Fruit fly (Drosophila melanogaster) whole organism, embryonic: Measurements from ENCODE around the gene Pdhb.

Source experiments
- BEAF-32 ChIP-seq: fragments of 200-800 bp; sonication (Bioruptor generic); optimal IDR thresholded peaks from 3 replicates; lab custom pipeline; 2017; ENCODE audit warnings: missing biosample characterization, missing genetic modification characterization, mild to moderate bottlenecking, moderate library complexity, missing genetic modification reagents
- Blimp-1 ChIP-seq: fragments of 200-800 bp; sonication (Bioruptor generic); optimal IDR thresholded peaks from 3 replicates; lab custom pipeline; 2018; ENCODE audit warnings: missing biosample characterization, missing genetic modification characterization, mild to moderate bottlenecking, moderate library complexity, missing genetic modification reagents
- CG10959 ChIP-seq: fragments of 200-800 bp; sonication (Bioruptor generic); IDR thresholded peaks from 2 replicates; pipeline ENCODE4 v1.3.6; 2022; ENCODE audit warnings: missing biosample characterization, missing genetic modification characterization
- CG11247 ChIP-seq: fragments of 200-800 bp; sonication (Bioruptor generic); IDR thresholded peaks from 2 replicates; pipeline ENCODE4 v1.3.6; 2022; ENCODE audit warnings: missing biosample characterization, missing genetic modification characterization
- CG11504 ChIP-seq: fragments of 200-800 bp; sonication (Bioruptor generic); optimal IDR thresholded peaks from 3 replicates; lab custom pipeline; 2019; ENCODE audit warnings: missing biosample characterization, mild to moderate bottlenecking, missing genetic modification characterization, moderate library complexity
- CG12071 ChIP-seq: fragments of 200-800 bp; sonication (Bioruptor generic); optimal IDR thresholded peaks from 3 replicates; lab custom pipeline; 2018; ENCODE audit warnings: missing biosample characterization, mild to moderate bottlenecking, missing genetic modification characterization
- CG12104 ChIP-seq: fragments of 200-800 bp; sonication (Bioruptor generic); optimal IDR thresholded peaks from 3 replicates; lab custom pipeline; 2016; ENCODE audit warnings: missing biosample characterization, missing genetic modification characterization
- CG12942 ChIP-seq: fragments of 200-800 bp; sonication (Bioruptor generic); optimal IDR thresholded peaks from 3 replicates; lab custom pipeline; 2016; ENCODE audit warnings: missing biosample characterization, missing genetic modification characterization
- CG13894 ChIP-seq: fragments of 200-800 bp; sonication (Bioruptor generic); optimal IDR thresholded peaks from 3 replicates; lab custom pipeline; 2018; ENCODE audit warnings: missing biosample characterization, mild to moderate bottlenecking, missing genetic modification characterization, moderate library complexity
- CG14667 ChIP-seq: fragments of 200-800 bp; sonication (Bioruptor generic); IDR thresholded peaks from 2 replicates; pipeline ENCODE4 v1.3.6; 2022; ENCODE audit warnings: missing biosample characterization, missing genetic modification characterization
- CG14860 ChIP-seq: fragments of 200-800 bp; sonication (Bioruptor generic); IDR thresholded peaks from 3 replicates; pipeline ENCODE4 v1.3.6; 2022; ENCODE audit warnings: missing biosample characterization, missing genetic modification characterization; ENCODE audit not compliant: partially characterized antibody
- CG1529 ChIP-seq: fragments of 200-800 bp; sonication (Bioruptor generic); optimal IDR thresholded peaks from 3 replicates; lab custom pipeline; 2018; ENCODE audit warnings: missing biosample characterization, missing genetic modification characterization
- CG17359 ChIP-seq: fragments of 200-800 bp; sonication (Bioruptor generic); optimal IDR thresholded peaks from 3 replicates; lab custom pipeline; 2018; ENCODE audit warnings: missing biosample characterization, mild to moderate bottlenecking, missing genetic modification characterization, moderate library complexity
- CG17802 ChIP-seq: fragments of 200-800 bp; sonication (Bioruptor generic); optimal IDR thresholded peaks from 2 replicates; lab custom pipeline; 2018; ENCODE audit warnings: missing biosample characterization, mild to moderate bottlenecking, missing genetic modification characterization, moderate library complexity
- CG18764 ChIP-seq: fragments of 200-800 bp; sonication (Bioruptor generic); optimal IDR thresholded peaks from 3 replicates; lab custom pipeline; 2016; ENCODE audit warnings: missing biosample characterization, missing genetic modification characterization
- CG2202 ChIP-seq: fragments of 200-800 bp; sonication (Bioruptor generic); optimal IDR thresholded peaks from 2 replicates; lab custom pipeline; 2018; ENCODE audit warnings: missing biosample characterization, mild to moderate bottlenecking, missing genetic modification characterization
- CG2875 ChIP-seq: fragments of 200-800 bp; sonication (Bioruptor generic); optimal IDR thresholded peaks from 2 replicates; lab custom pipeline; 2017; ENCODE audit warnings: missing biosample characterization, mild to moderate bottlenecking, missing genetic modification characterization, missing genetic modification reagents
- CG32772 ChIP-seq: fragments of 200-800 bp; sonication (Bioruptor generic); IDR thresholded peaks from 2 replicates; pipeline ENCODE4 v1.3.6; 2022; ENCODE audit warnings: missing biosample characterization, missing genetic modification characterization
- CG4282 ChIP-seq: fragments of 200-800 bp; sonication (Bioruptor generic); optimal IDR thresholded peaks from 2 replicates; lab custom pipeline; 2016; ENCODE audit warnings: missing biosample characterization, missing genetic modification characterization
- CG5245 ChIP-seq: fragments of 200-800 bp; sonication (Bioruptor generic); optimal IDR thresholded peaks from 3 replicates; lab custom pipeline; 2016; ENCODE audit warnings: missing biosample characterization, missing genetic modification characterization
- CG8290 ChIP-seq, 3 experiments: fragments of 200-800 bp; sonication (Bioruptor generic); optimal IDR thresholded peaks; 2 replicates each; lab custom pipeline; 2016 to 2019; ENCODE audit warnings: missing biosample characterization in 3 of 3, missing genetic modification characterization in 3 of 3, mild to moderate bottlenecking in 2 of 3, moderate library complexity in 1 of 3
- CG8388 ChIP-seq: fragments of 200-800 bp; sonication (Bioruptor generic); optimal IDR thresholded peaks from 2 replicates; lab custom pipeline; 2019; ENCODE audit warnings: missing biosample characterization, mild to moderate bottlenecking, missing genetic modification characterization, moderate library complexity
- CG9817 ChIP-seq: fragments of 200-800 bp; sonication (Bioruptor generic); optimal IDR thresholded peaks from 2 replicates; lab custom pipeline; 2018; ENCODE audit warnings: missing biosample characterization, mild to moderate bottlenecking, missing genetic modification characterization, moderate library complexity
- Camta ChIP-seq: fragments of 200-800 bp; sonication (Bioruptor generic); optimal IDR thresholded peaks from 2 replicates; lab custom pipeline; 2016; ENCODE audit warnings: missing biosample characterization, missing genetic modification characterization
- D19A ChIP-seq: fragments of 200-800 bp; optimal IDR thresholded peaks from 3 replicates; lab custom pipeline; 2019; ENCODE audit warnings: missing biosample characterization, mild to moderate bottlenecking, missing genetic modification characterization, moderate library complexity
- Dfd ChIP-seq, 2 experiments: fragments of >200 bp; optimal IDR thresholded peaks; 2 replicates each; lab custom pipeline; 2017; ENCODE audit warnings: missing biosample characterization in 2 of 2, missing genetic modification characterization in 2 of 2
- Dip3 ChIP-seq: fragments of 200-800 bp; sonication (Bioruptor generic); optimal IDR thresholded peaks from 3 replicates; lab custom pipeline; 2016; ENCODE audit warnings: missing biosample characterization, missing genetic modification characterization
- Dll ChIP-seq: fragments of 200-800 bp; sonication (Bioruptor generic); IDR thresholded peaks from 4 replicates; pipeline ENCODE4 v1.3.6; 2022; ENCODE audit warnings: missing biosample characterization, missing genetic modification characterization; ENCODE audit not compliant: partially characterized antibody
- ERR ChIP-seq: fragments of 200-800 bp; sonication (Bioruptor generic); optimal IDR thresholded peaks from 2 replicates; lab custom pipeline; 2016; ENCODE audit warnings: missing biosample characterization, missing genetic modification characterization
- Hmx ChIP-seq: fragments of 200-800 bp; sonication (Bioruptor generic); optimal IDR thresholded peaks from 2 replicates; lab custom pipeline; 2016; ENCODE audit warnings: missing biosample characterization, missing genetic modification characterization
- Hr78 ChIP-seq, 2 experiments: fragments of 200-800 bp in 1 of 2; fragments of >200 bp in 1 of 2; sonication (Bioruptor generic) in 1 of 2; optimal IDR thresholded peaks; 2 replicates each; lab custom pipeline; 2017 to 2019; ENCODE audit warnings: missing biosample characterization in 2 of 2, missing genetic modification characterization in 2 of 2, mild to moderate bottlenecking in 1 of 2, moderate library complexity in 1 of 2
- Max ChIP-seq: fragments of 200-800 bp; sonication (Bioruptor generic); optimal IDR thresholded peaks from 2 replicates; lab custom pipeline; 2016; ENCODE audit warnings: missing biosample characterization, mild to moderate bottlenecking, missing genetic modification characterization
- NK7.1 ChIP-seq: fragments of 200-800 bp; sonication (Bioruptor generic); optimal IDR thresholded peaks from 3 replicates; lab custom pipeline; 2016; ENCODE audit warnings: missing biosample characterization, missing genetic modification characterization
- Sin3A ChIP-seq: fragments of >200 bp; optimal IDR thresholded peaks from 2 replicates; lab custom pipeline; 2018
- TFAM ChIP-seq: fragments of 200-800 bp; sonication (Bioruptor generic); optimal IDR thresholded peaks from 2 replicates; lab custom pipeline; 2017; ENCODE audit warnings: missing biosample characterization, missing genetic modification characterization, inconsistent platforms
- Vsx1 ChIP-seq: fragments of 200-800 bp; sonication (Bioruptor generic); optimal IDR thresholded peaks from 2 replicates; lab custom pipeline; 2017; ENCODE audit warnings: missing biosample characterization, mild to moderate bottlenecking, missing genetic modification characterization, missing genetic modification reagents
- ash1 ChIP-seq: fragments of 200-800 bp; sonication (Bioruptor generic); optimal IDR thresholded peaks from 2 replicates; lab custom pipeline; 2018; ENCODE audit warnings: missing biosample characterization, mild to moderate bottlenecking, missing genetic modification characterization
- cad ChIP-seq: fragments of >200 bp; optimal IDR thresholded peaks from 2 replicates; lab custom pipeline; 2017; ENCODE audit warnings: missing biosample characterization, missing genetic modification characterization
- cas ChIP-seq: fragments of 200-800 bp; sonication (Bioruptor generic); IDR thresholded peaks from 2 replicates; pipeline ENCODE4 v1.3.6; 2022; ENCODE audit warnings: missing biosample characterization, missing genetic modification characterization
- cwo ChIP-seq: fragments of 200-800 bp; sonication (Bioruptor generic); optimal IDR thresholded peaks from 3 replicates; lab custom pipeline; 2017; ENCODE audit warnings: missing biosample characterization, missing genetic modification characterization, mild to moderate bottlenecking, moderate library complexity, missing genetic modification reagents
- dm ChIP-seq: fragments of 200-800 bp; sonication (Bioruptor generic); optimal IDR thresholded peaks from 3 replicates; lab custom pipeline; 2016; ENCODE audit warnings: missing biosample characterization, missing genetic modification characterization
- eyg ChIP-seq: fragments of 200-800 bp; sonication (Bioruptor generic); optimal IDR thresholded peaks from 3 replicates; lab custom pipeline; 2016; ENCODE audit warnings: missing biosample characterization, missing genetic modification characterization
- fu2 ChIP-seq: fragments of 200-800 bp; sonication (Bioruptor generic); optimal IDR thresholded peaks from 2 replicates; lab custom pipeline; 2016; ENCODE audit warnings: missing biosample characterization, missing genetic modification characterization
- lab ChIP-seq: fragments of 200-800 bp; sonication (Bioruptor generic); optimal IDR thresholded peaks from 3 replicates; lab custom pipeline; 2017; ENCODE audit warnings: missing biosample characterization, missing genetic modification characterization, mild to moderate bottlenecking, moderate library complexity, missing genetic modification reagents
- lov ChIP-seq, 2 experiments: fragments of 200-800 bp in 1 of 2; fragments of >200 bp in 1 of 2; sonication (Bioruptor generic) in 1 of 2; IDR thresholded peaks in 1 of 2; optimal IDR thresholded peaks in 1 of 2; 2 replicates in 1 of 2; 3 replicates in 1 of 2; pipeline versions ENCODE4 v1.3.6 to Lab custom; 2017 to 2022; ENCODE audit warnings: missing biosample characterization in 1 of 2, missing genetic modification characterization in 1 of 2
- luna ChIP-seq: fragments of 200-800 bp; sonication (Bioruptor generic); optimal IDR thresholded peaks from 2 replicates; lab custom pipeline; 2016; ENCODE audit warnings: missing biosample characterization, missing genetic modification characterization
- shn ChIP-seq: fragments of 200-800 bp; sonication (Bioruptor generic); optimal IDR thresholded peaks from 3 replicates; lab custom pipeline; 2016; ENCODE audit warnings: missing biosample characterization, missing genetic modification characterization
- slou ChIP-seq: fragments of 200-800 bp; sonication (Bioruptor generic); optimal IDR thresholded peaks from 3 replicates; lab custom pipeline; 2016; ENCODE audit warnings: missing biosample characterization, missing genetic modification characterization
- tx ChIP-seq: fragments of 200-800 bp; sonication (Bioruptor generic); optimal IDR thresholded peaks from 2 replicates; lab custom pipeline; 2016; ENCODE audit warnings: missing biosample characterization, missing genetic modification characterization
- usp ChIP-seq: fragments of >200 bp; optimal IDR thresholded peaks from 2 replicates; lab custom pipeline; 2017; ENCODE audit warnings: missing biosample characterization, missing genetic modification characterization
- vfl ChIP-seq: fragments of 200-800 bp; sonication (Bioruptor generic); optimal IDR thresholded peaks from 2 replicates; lab custom pipeline; 2016; ENCODE audit warnings: missing biosample characterization, missing genetic modification characterization

Pdhb gene

dm6 chr3R:29089662-29090007, 23.2 kb upstream of the Pdhb start (continued):
- peak; percentile 20 for TF ChIP-seq CG17359 (tag; lab: Kevin White, UChicago)
- no peak for TF ChIP-seq TFAM (GFP tag; lab: Kevin White, UChicago)
- TF ChIP-seq Hmx: no peak
- no peak for TF ChIP-seq Sin3A (lab: Kevin White, UChicago)
- TF ChIP-seq Dfd (GFP tag; optimal IDR thresholded peaks at IDR 0.05; lab: Kevin White, UChicago): no peak
- TF ChIP-seq usp: no peak
- TF ChIP-seq CG9817: peak; percentile 12
- no peak for TF ChIP-seq CG2875
- no peak for TF ChIP-seq Dip3 (GFP tag; lab: Kevin White, UChicago)
- TF ChIP-seq CG18764 (GFP tag; lab: Kevin White, UChicago): peak; percentile 36
- TF ChIP-seq dm (GFP tag; lab: Kevin White, UChicago): no peak
- peak; percentile 55; the same call in 1 of the 2 replicates for TF ChIP-seq CG32772 (GFP tag; lab: Robert Waterston, UW)
- no peak for TF ChIP-seq Camta (GFP tag; lab: Kevin White, UChicago)
- TF ChIP-seq NK7.1 (GFP tag; lab: Kevin White, UChicago): no peak
- no peak for TF ChIP-seq luna (GFP tag; lab: Kevin White, UChicago)
- peak; percentile 39 for TF ChIP-seq CG12071
- peak; percentile 49 for TF ChIP-seq cwo (GFP tag; lab: Kevin White, UChicago)
- TF ChIP-seq cas (GFP tag; lab: Robert Waterston, UW): no peak
- no peak for TF ChIP-seq CG5245 (GFP tag; lab: Kevin White, UChicago)
- TF ChIP-seq cad: no peak
- no peak for TF ChIP-seq CG1529
- TF ChIP-seq slou (GFP tag; lab: Kevin White, UChicago): no peak
- 0 out of 2 replicates have a peak, but pooled peaks have one; percentile 38 for TF ChIP-seq CG11247 (GFP tag; lab: Robert Waterston, UW)
- no peak for TF ChIP-seq ash1 (GFP tag; lab: Kevin White, UChicago)
- TF ChIP-seq CG14667 (GFP tag; lab: Robert Waterston, UW): 0 out of 2 replicates have a peak, but pooled peaks have one; percentile 25
- TF ChIP-seq fu2: no peak
- no peak for TF ChIP-seq Vsx1 (GFP tag; lab: Kevin White, UChicago)
- no peak for TF ChIP-seq CG10959
- TF ChIP-seq Max (GFP tag; lab: Kevin White, UChicago): no peak
- peak; percentile 39 for TF ChIP-seq eyg (GFP tag; lab: Kevin White, UChicago)
- TF ChIP-seq ERR (GFP tag; lab: Kevin White, UChicago): no peak
- no peak for TF ChIP-seq CG17802 (tag; lab: Kevin White, UChicago)
- no peak for TF ChIP-seq CG13894 (tag; lab: Kevin White, UChicago)
- TF ChIP-seq lab: peak; percentile 79
- peak in 1 of 2 experiments; percentile 59 for TF ChIP-seq Hr78 (GFP tag; optimal IDR thresholded peaks at IDR 0.05; lab: Kevin White, UChicago)
- TF ChIP-seq CG11504 (tag; lab: Kevin White, UChicago): peak; percentile 72
- no peak for TF ChIP-seq CG12942 (GFP tag; lab: Kevin White, UChicago)
- no peak for TF ChIP-seq CG14860 (GFP tag; lab: Robert Waterston, UW)
- TF ChIP-seq tx (GFP tag; lab: Kevin White, UChicago): no peak
- no peak for TF ChIP-seq CG12104
- no peak for TF ChIP-seq shn
- no peak for TF ChIP-seq Dll (GFP tag; lab: Robert Waterston, UW)
- TF ChIP-seq CG8388 (GFP tag; lab: Kevin White, UChicago): no peak
- no peak for TF ChIP-seq BEAF-32
- TF ChIP-seq CG8290 (GFP tag; optimal IDR thresholded peaks at IDR 0.05; lab: Kevin White, UChicago): no peak
- no peak for TF ChIP-seq CG8290 (tag; optimal IDR thresholded peaks at IDR 0.05; lab: Kevin White, UChicago)
- no peak for TF ChIP-seq vfl (GFP tag; lab: Kevin White, UChicago)
- TF ChIP-seq CG4282: no peak
- peak; percentile 49 for TF ChIP-seq D19A (tag; lab: Kevin White, UChicago)
- no peak for TF ChIP-seq CG2202 (tag; lab: Kevin White, UChicago)
- peak; percentile 23 for TF ChIP-seq Blimp-1
- no peak for TF ChIP-seq lov (optimal IDR thresholded peaks at IDR 0.05; lab: Kevin White, UChicago)
- no peak for TF ChIP-seq lov (GFP tag; IDR thresholded peaks at IDR 0.05; lab: Robert Waterston, UW)
